Worm (Caenorhabditis elegans) whole organism, L2 larva: ENCODE measurements around the gene glb-29.

Experiments used
- C34F6.9 ChIP-seq: fragments of 150-350 bp; optimal IDR thresholded peaks from 2 replicates; lab custom pipeline; 2014; ENCODE audit warnings: missing biosample characterization, missing genetic modification characterization
- F13H6.1 ChIP-seq: sonication (generic microtip); optimal IDR thresholded peaks from 2 replicates; lab custom pipeline; 2016; ENCODE audit warnings: missing genetic modification characterization, missing compliant biosample characterization
- R02D3.7 ChIP-seq: fragments of 150-350 bp; optimal IDR thresholded peaks from 2 replicates; lab custom pipeline; 2014; ENCODE audit warnings: missing biosample characterization, missing genetic modification characterization
- Y55F3AM.14 ChIP-seq: fragments of 200-800 bp; sonication (Bioruptor generic); optimal IDR thresholded peaks from 2 replicates; lab custom pipeline; 2018; ENCODE audit warnings: mild to moderate bottlenecking, missing genetic modification characterization, missing compliant biosample characterization
- ZK546.5 ChIP-seq: sonication (generic microtip); optimal IDR thresholded peaks from 2 replicates; lab custom pipeline; 2017; ENCODE audit warnings: missing biosample characterization, missing genetic modification characterization
- alr-1 ChIP-seq: fragments of 150-350 bp; optimal IDR thresholded peaks from 2 replicates; lab custom pipeline; 2014; ENCODE audit warnings: missing biosample characterization, missing genetic modification characterization
- aly-2 ChIP-seq: fragments of 150-350 bp; optimal IDR thresholded peaks from 2 replicates; lab custom pipeline; 2014; ENCODE audit warnings: missing biosample characterization, missing genetic modification characterization
- ama-1 ChIP-seq: fragments of 150-350 bp; optimal IDR thresholded peaks from 2 replicates; lab custom pipeline; 2018; ENCODE audit warnings: inconsistent platforms
- blmp-1 ChIP-seq: sonication (generic microtip); optimal IDR thresholded peaks from 2 replicates; lab custom pipeline; 2017; ENCODE audit warnings: missing genetic modification characterization, mild to moderate bottlenecking, missing compliant biosample characterization, antibody characterized with exemption, moderate library complexity; ENCODE audit not compliant: insufficient read depth
- ceh-16 ChIP-seq: fragments of 150-350 bp; optimal IDR thresholded peaks from 2 replicates; lab custom pipeline; 2014; ENCODE audit warnings: missing biosample characterization, missing genetic modification characterization
- ceh-82 ChIP-seq: fragments of 150-350 bp; optimal IDR thresholded peaks from 2 replicates; lab custom pipeline; 2014; ENCODE audit warnings: missing biosample characterization, missing genetic modification characterization
- crh-2 ChIP-seq: sonication (generic microtip); optimal IDR thresholded peaks from 2 replicates; lab custom pipeline; 2017; ENCODE audit warnings: missing biosample characterization, missing genetic modification characterization
- dmd-4 ChIP-seq: sonication (generic microtip); optimal IDR thresholded peaks from 2 replicates; lab custom pipeline; 2017; ENCODE audit warnings: missing biosample characterization, missing genetic modification characterization
- egl-27 ChIP-seq: sonication (generic microtip); optimal IDR thresholded peaks from 3 replicates; lab custom pipeline; 2017; ENCODE audit warnings: missing biosample characterization, missing genetic modification reagents, missing genetic modification characterization
- elt-1 ChIP-seq: fragments of 150-350 bp; optimal IDR thresholded peaks from 2 replicates; lab custom pipeline; 2014; ENCODE audit warnings: missing biosample characterization, missing genetic modification characterization
- elt-3 ChIP-seq: sonication (generic microtip); optimal IDR thresholded peaks from 2 replicates; lab custom pipeline; 2017; ENCODE audit warnings: missing biosample characterization, missing genetic modification characterization
- fos-1 ChIP-seq: fragments of 150-350 bp; optimal IDR thresholded peaks from 2 replicates; lab custom pipeline; 2014; ENCODE audit warnings: missing biosample characterization, missing genetic modification characterization
- gmeb-1 ChIP-seq: fragments of 150-350 bp; optimal IDR thresholded peaks from 2 replicates; lab custom pipeline; 2014; ENCODE audit warnings: missing biosample characterization, missing genetic modification characterization
- lin-11 ChIP-seq: fragments of 150-350 bp; sonication (generic microtip); optimal IDR thresholded peaks from 2 replicates; lab custom pipeline; 2014; ENCODE audit warnings: missing biosample characterization, missing genetic modification characterization, inconsistent platforms, mixed read lengths
- lin-13 ChIP-seq: fragments of 150-350 bp; optimal IDR thresholded peaks from 2 replicates; lab custom pipeline; 2014; ENCODE audit warnings: missing biosample characterization, missing genetic modification reagents, missing genetic modification characterization
- lin-39 ChIP-seq: fragments of 150-350 bp; optimal IDR thresholded peaks from 2 replicates; lab custom pipeline; 2014; ENCODE audit warnings: missing biosample characterization, missing genetic modification reagents, missing genetic modification characterization
- lsy-2 ChIP-seq, 2 experiments: fragments of 150-350 bp in 1 of 2; sonication (generic microtip) in 1 of 2; optimal IDR thresholded peaks; 2 replicates each; lab custom pipeline; 2014 to 2017; ENCODE audit warnings: missing biosample characterization in 2 of 2, missing genetic modification characterization in 2 of 2
- mab-5 ChIP-seq: fragments of 150-350 bp; optimal IDR thresholded peaks from 2 replicates; lab custom pipeline; 2014; ENCODE audit warnings: missing biosample characterization, missing genetic modification characterization
- mdl-1 ChIP-seq, 2 experiments: fragments of 150-350 bp in 1 of 2; sonication (generic microtip) in 1 of 2; optimal IDR thresholded peaks; 2 replicates each; lab custom pipeline; 2017; ENCODE audit warnings: missing biosample characterization in 2 of 2, missing genetic modification characterization in 2 of 2
- nhr-10 ChIP-seq: sonication (generic microtip); optimal IDR thresholded peaks from 2 replicates; lab custom pipeline; 2017; ENCODE audit warnings: missing biosample characterization, missing genetic modification characterization
- nhr-11 ChIP-seq: fragments of 150-350 bp; optimal IDR thresholded peaks from 2 replicates; lab custom pipeline; 2014; ENCODE audit warnings: missing biosample characterization, missing genetic modification characterization
- nhr-12 ChIP-seq: fragments of 150-350 bp; optimal IDR thresholded peaks from 2 replicates; lab custom pipeline; 2014; ENCODE audit warnings: missing biosample characterization, missing genetic modification characterization
- nhr-129 ChIP-seq: fragments of 150-350 bp; optimal IDR thresholded peaks from 2 replicates; lab custom pipeline; 2014; ENCODE audit warnings: missing biosample characterization, missing genetic modification characterization
- nhr-21 ChIP-seq: fragments of 150-350 bp; optimal IDR thresholded peaks from 2 replicates; lab custom pipeline; 2014; ENCODE audit warnings: missing biosample characterization, missing genetic modification characterization
- nhr-237 ChIP-seq: fragments of 150-350 bp; optimal IDR thresholded peaks from 2 replicates; lab custom pipeline; 2014; ENCODE audit warnings: missing biosample characterization, missing genetic modification characterization
- nhr-25 ChIP-seq: fragments of 150-350 bp; sonication (generic microtip); optimal IDR thresholded peaks from 3 replicates; lab custom pipeline; 2014; ENCODE audit warnings: missing biosample characterization, missing genetic modification characterization
- nhr-6 ChIP-seq: fragments of 150-350 bp; optimal IDR thresholded peaks from 2 replicates; lab custom pipeline; 2014; ENCODE audit warnings: missing biosample characterization, missing genetic modification characterization
- nhr-77 ChIP-seq: fragments of 150-350 bp; optimal IDR thresholded peaks from 2 replicates; lab custom pipeline; 2014; ENCODE audit warnings: missing biosample characterization, missing genetic modification characterization
- peb-1 ChIP-seq: fragments of 150-350 bp; optimal IDR thresholded peaks from 2 replicates; lab custom pipeline; 2014; ENCODE audit warnings: missing biosample characterization, missing genetic modification characterization
- sem-4 ChIP-seq: fragments of 150-350 bp; optimal IDR thresholded peaks from 2 replicates; lab custom pipeline; 2014; ENCODE audit warnings: missing biosample characterization, missing genetic modification reagents, missing genetic modification characterization
- skn-1 ChIP-seq: sonication (generic microtip); optimal IDR thresholded peaks from 2 replicates; lab custom pipeline; 2017; ENCODE audit warnings: missing biosample characterization, missing genetic modification characterization
- sma-3 ChIP-seq: sonication (generic microtip); optimal IDR thresholded peaks from 2 replicates; lab custom pipeline; 2016; ENCODE audit warnings: missing genetic modification reagents, missing genetic modification characterization, missing compliant biosample characterization
- sma-9 ChIP-seq, 2 experiments: fragments of 150-350 bp in 1 of 2; sonication (generic microtip) in 1 of 2; optimal IDR thresholded peaks; 2 replicates each; lab custom pipeline; 2014 to 2016; ENCODE audit warnings: missing genetic modification characterization in 2 of 2, mild to moderate bottlenecking in 1 of 2, missing biosample characterization in 1 of 2, missing compliant biosample characterization in 1 of 2, missing genetic modification reagents in 1 of 2, moderate library complexity in 1 of 2
- snpc-4 ChIP-seq: fragments of 150-350 bp; optimal IDR thresholded peaks from 2 replicates; lab custom pipeline; 2014; ENCODE audit warnings: missing biosample characterization, missing genetic modification characterization
- unc-39 ChIP-seq: fragments of 150-350 bp; optimal IDR thresholded peaks from 2 replicates; lab custom pipeline; 2014; ENCODE audit warnings: missing biosample characterization, missing genetic modification characterization
- unc-55 ChIP-seq: fragments of 150-350 bp; sonication (generic microtip); optimal IDR thresholded peaks from 3 replicates; lab custom pipeline; 2014; ENCODE audit warnings: missing biosample characterization, missing genetic modification reagents, missing genetic modification characterization
- unc-62 ChIP-seq: fragments of 150-350 bp; optimal IDR thresholded peaks from 2 replicates; lab custom pipeline; 2014; ENCODE audit warnings: missing biosample characterization, missing genetic modification reagents, missing genetic modification characterization
- zag-1 ChIP-seq: fragments of 150-350 bp; optimal IDR thresholded peaks from 2 replicates; lab custom pipeline; 2014; ENCODE audit warnings: missing biosample characterization, missing genetic modification characterization
- ztf-1 ChIP-seq: fragments of 200-800 bp; sonication (Bioruptor generic); conservative IDR thresholded peaks from 2 replicates; pipeline ENCODE4 v1.3.6; 2022; ENCODE audit warnings: missing genetic modification characterization, missing compliant biosample characterization
- ztf-11 ChIP-seq: sonication (generic microtip); optimal IDR thresholded peaks from 2 replicates; lab custom pipeline; 2017; ENCODE audit warnings: missing biosample characterization, missing genetic modification characterization
- ztf-4 ChIP-seq: fragments of 150-350 bp; optimal IDR thresholded peaks from 2 replicates; lab custom pipeline; 2014; ENCODE audit warnings: missing biosample characterization, missing genetic modification characterization

glb-29 gene

DNA sequence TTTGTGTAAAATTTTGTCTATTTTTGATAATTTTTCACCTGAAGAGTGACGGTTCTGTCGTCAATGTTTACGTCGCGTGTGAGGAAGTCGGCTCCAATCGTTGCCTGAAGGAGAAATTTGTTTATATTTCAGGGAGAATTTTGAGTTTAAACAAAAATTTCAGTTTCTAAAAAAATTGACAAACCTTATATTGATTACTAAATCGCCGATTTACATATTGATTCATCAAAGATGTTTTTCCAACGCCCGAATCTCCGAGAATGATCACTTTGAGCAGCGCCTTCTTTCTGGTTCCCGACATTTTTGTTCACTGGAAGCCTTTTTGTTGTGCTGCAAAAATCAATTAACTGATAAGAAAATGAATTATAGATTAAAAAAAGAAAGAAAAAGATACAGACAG, 42.3 kb upstream of the glb-29 start, which contains the start of gene rab-7 (continued):
- TF ChIP-seq dmd-4 (tag; lab: Kevin White, UChicago): no peak
- no peak for TF ChIP-seq sem-4 (tag; lab: Kevin White, UChicago)
- no peak for TF ChIP-seq sma-9 (GFP tag; optimal IDR thresholded peaks at IDR 0.05; lab: Kevin White, UChicago)
- TF ChIP-seq sma-9 (tag; optimal IDR thresholded peaks at IDR 0.05; lab: Kevin White, UChicago): no peak
- peak; percentile 31 for TF ChIP-seq nhr-6
- no peak for TF ChIP-seq alr-1 (tag; lab: Kevin White, UChicago)
- no peak for TF ChIP-seq ztf-1 (GFP tag; lab: Robert Waterston, UW)
- TF ChIP-seq lsy-2 (tag; optimal IDR thresholded peaks at IDR 0.05; lab: Kevin White, UChicago): peak in 1 of 2 experiments; percentile 17

DNA sequence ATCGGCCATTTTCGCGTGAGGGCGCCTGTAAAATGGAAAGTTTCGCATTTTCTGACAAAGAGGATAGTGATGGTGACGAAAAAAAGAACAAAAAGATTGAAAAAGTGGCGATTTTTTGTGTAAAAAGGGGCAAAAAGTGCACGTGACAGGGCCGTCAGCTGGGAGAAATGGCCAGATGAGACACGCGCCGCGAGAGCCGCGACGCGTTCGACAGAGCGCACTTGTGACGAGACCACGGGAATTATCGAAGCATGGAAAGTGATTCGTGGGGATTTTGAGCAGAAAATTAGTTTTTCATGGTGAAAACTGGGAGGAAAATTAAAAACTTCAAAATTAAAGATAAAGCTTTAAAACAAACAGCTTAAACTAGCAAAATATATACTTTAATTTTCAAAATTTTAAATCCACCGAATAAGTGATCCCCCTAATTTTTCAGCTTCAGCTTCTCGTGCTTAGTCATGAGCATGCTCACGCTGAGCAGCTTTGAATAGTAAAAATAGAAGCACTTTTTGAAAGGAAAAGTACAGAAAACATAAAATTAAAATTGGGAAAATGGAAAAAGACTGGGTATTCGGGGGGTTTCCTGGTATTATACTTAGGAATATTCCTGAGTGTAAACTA, 41.3 kb upstream of the glb-29 start, which contains the start of gene W03C9.5:
TSS of gene W03C9.5 (minus strand) at position 38 of the 621 bp plus-strand sequence.
- TF ChIP-seq nhr-21 (tag; lab: Kevin White, UChicago) (peak; percentile 78), ztf-11 (tag; lab: Kevin White, UChicago) (no peak), sma-9 (GFP tag; optimal IDR thresholded peaks at IDR 0.05; lab: Kevin White, UChicago) (peak; percentile 87), sma-9 (tag; optimal IDR thresholded peaks at IDR 0.05; lab: Kevin White, UChicago) (no peak), fos-1 (tag; lab: Kevin White, UChicago) (peak; percentile 96), aly-2 (tag; lab: Kevin White, UChicago) (no peak), elt-1 (no peak), F13H6.1 (tag; lab: Kevin White, UChicago) (peak; percentile 92), sma-3 (peak; percentile 96), mab-5 (peak; percentile 78), crh-2 (peak; percentile 96), lin-39 (tag; lab: Kevin White, UChicago) (peak; percentile 52), nhr-10 (tag; lab: Kevin White, UChicago) (peak; percentile 43), ama-1 (lab: Kevin White, UChicago) (peak; percentile 70), alr-1 (tag; lab: Kevin White, UChicago) (no peak), R02D3.7 (tag; lab: Kevin White, UChicago) (no peak), peb-1 (no peak), ztf-4 (tag; lab: Kevin White, UChicago) (peak; percentile 81), Y55F3AM.14 (GFP tag; lab: Kevin White, UChicago) (peak; percentile 81), unc-62 (GFP tag; lab: Kevin White, UChicago) (no peak), elt-3 (tag; lab: Kevin White, UChicago) (no peak), lin-11 (tag; lab: Kevin White, UChicago) (peak; percentile 87), lin-13 (GFP tag; lab: Kevin White, UChicago) (peak; percentile 96), egl-27 (tag; lab: Kevin White, UChicago) (peak; percentile 88), nhr-11 (no peak), lsy-2 (tag; optimal IDR thresholded peaks at IDR 0.05; lab: Kevin White, UChicago) (peak; percentile 72 to 94), skn-1 (tag; lab: Kevin White, UChicago) (peak; percentile 52), gmeb-1 (tag; lab: Kevin White, UChicago) (peak; percentile 88), ceh-16 (tag; lab: Kevin White, UChicago) (no peak), C34F6.9 (tag; lab: Kevin White, UChicago) (peak; percentile 99), mdl-1 (tag; optimal IDR thresholded peaks at IDR 0.05; lab: Kevin White, UChicago) (peak; percentile 65 to 95), blmp-1 (tag; lab: Kevin White, UChicago) (peak; percentile 80), zag-1 (tag; lab: Kevin White, UChicago) (peak; percentile 80), snpc-4 (tag; lab: Kevin White, UChicago) (peak; percentile 70), nhr-237 (tag; lab: Kevin White, UChicago) (peak; percentile 10), nhr-129 (tag; lab: Kevin White, UChicago) (peak; percentile 93), unc-55 (GFP tag; lab: Kevin White, UChicago) (peak; percentile 97), ZK546.5 (peak; percentile 74), nhr-77 (tag; lab: Kevin White, UChicago) (peak; percentile 66), nhr-12 (tag; lab: Kevin White, UChicago) (no peak), ceh-82 (tag; lab: Kevin White, UChicago) (peak; percentile 64), nhr-6 (peak; percentile 79), nhr-25 (peak; percentile 95), unc-39 (tag; lab: Kevin White, UChicago) (no peak), sem-4 (tag; lab: Kevin White, UChicago) (peak; percentile 73)
